Worm (Caenorhabditis elegans) whole organism, L1 larva: ENCODE results near the gene ell-1.

Experiments
- C16A3.4 ChIP-seq: fragments of 150-350 bp; optimal IDR thresholded peaks from 2 replicates; lab custom pipeline; 2014; ENCODE audit warnings: missing biosample characterization, missing genetic modification characterization
- C34B4.2 ChIP-seq: sonication (generic microtip); optimal IDR thresholded peaks from 2 replicates; lab custom pipeline; 2017; ENCODE audit warnings: mild to moderate bottlenecking, missing genetic modification characterization, missing compliant biosample characterization
- F16B12.6 ChIP-seq: fragments of 150-350 bp; optimal IDR thresholded peaks from 2 replicates; lab custom pipeline; 2014; ENCODE audit warnings: missing biosample characterization, missing genetic modification characterization
- aha-1 ChIP-seq: fragments of 150-350 bp; optimal IDR thresholded peaks from 2 replicates; lab custom pipeline; 2014; ENCODE audit warnings: missing biosample characterization, missing genetic modification characterization
- blmp-1 ChIP-seq: fragments of 150-350 bp; optimal IDR thresholded peaks from 2 replicates; lab custom pipeline; 2014; ENCODE audit warnings: missing biosample characterization, missing genetic modification characterization
- ceh-63 ChIP-seq: fragments of 200-800 bp; sonication (Bioruptor generic); optimal IDR thresholded peaks from 2 replicates; lab custom pipeline; 2018; ENCODE audit warnings: mild to moderate bottlenecking, missing genetic modification characterization, missing compliant biosample characterization
- ceh-82 ChIP-seq, 3 experiments: fragments of 150-350 bp in 1 of 3; sonication (generic microtip) in 2 of 3; optimal IDR thresholded peaks; 2 replicates each; lab custom pipeline; 2014 to 2017; ENCODE audit warnings: missing biosample characterization in 3 of 3, missing genetic modification characterization in 3 of 3
- ceh-88 ChIP-seq: fragments of 200-800 bp; sonication (Bioruptor generic); IDR thresholded peaks from 2 replicates; pipeline ENCODE4 v1.3.6; 2022; ENCODE audit warnings: missing genetic modification characterization, missing compliant biosample characterization
- ces-1 ChIP-seq: fragments of 150-350 bp; optimal IDR thresholded peaks from 2 replicates; lab custom pipeline; 2014; ENCODE audit warnings: missing biosample characterization, missing genetic modification reagents, missing genetic modification characterization
- egl-13 ChIP-seq: sonication (generic microtip); optimal IDR thresholded peaks from 2 replicates; lab custom pipeline; 2016; ENCODE audit warnings: missing genotype, missing genetic modification reagents, missing genetic modification characterization, missing compliant biosample characterization
- egl-27 ChIP-seq, 2 experiments: fragments of 150-350 bp in 1 of 2; sonication (generic microtip); optimal IDR thresholded peaks; 3 replicates each; lab custom pipeline; 2017 to 2018; ENCODE audit warnings: missing biosample characterization in 2 of 2, missing genetic modification characterization in 2 of 2, missing genetic modification reagents in 2 of 2
- elt-3 ChIP-seq, 6 experiments: fragments of 150-350 bp in 1 of 6; sonication (generic microtip); optimal IDR thresholded peaks; 2 replicates each; lab custom pipeline; 2017 to 2018; ENCODE audit warnings: missing biosample characterization in 6 of 6, missing genetic modification characterization in 6 of 6, inconsistent platforms in 1 of 6
- fkh-8 ChIP-seq: sonication (generic microtip); optimal IDR thresholded peaks from 2 replicates; lab custom pipeline; 2016; ENCODE audit warnings: mild to moderate bottlenecking, missing genetic modification characterization, missing compliant biosample characterization
- grh-1 ChIP-seq: fragments of 200-800 bp; sonication (Bioruptor generic); IDR thresholded peaks from 2 replicates; pipeline ENCODE4 v1.3.6; 2022; ENCODE audit warnings: missing genetic modification reagents, missing genetic modification characterization, missing compliant biosample characterization
- hpl-2 ChIP-seq: fragments of 150-350 bp; optimal IDR thresholded peaks from 2 replicates; lab custom pipeline; 2014; ENCODE audit warnings: missing biosample characterization, missing genetic modification reagents, missing genetic modification characterization
- irx-1 ChIP-seq: sonication (generic microtip); optimal IDR thresholded peaks from 2 replicates; lab custom pipeline; 2016; ENCODE audit warnings: missing genetic modification characterization, missing compliant biosample characterization
- isw-1 ChIP-seq: fragments of 200-800 bp; sonication (Bioruptor generic); IDR thresholded peaks from 2 replicates; pipeline ENCODE4 v1.3.6; 2022; ENCODE audit warnings: missing genetic modification characterization, missing compliant biosample characterization
- lin-14 ChIP-seq: fragments of 200-800 bp; sonication (Bioruptor generic); optimal IDR thresholded peaks from 2 replicates; lab custom pipeline; 2018; ENCODE audit warnings: mild to moderate bottlenecking, missing genetic modification characterization, moderate library complexity, missing compliant biosample characterization
- lin-15B ChIP-seq: fragments of 150-350 bp; sonication (generic microtip); optimal IDR thresholded peaks from 3 replicates; lab custom pipeline; 2014; ENCODE audit warnings: missing biosample characterization, missing genetic modification characterization
- lin-39 ChIP-seq: fragments of 150-350 bp; optimal IDR thresholded peaks from 2 replicates; lab custom pipeline; 2014; ENCODE audit warnings: missing biosample characterization, missing genetic modification reagents, missing genetic modification characterization
- lir-3 ChIP-seq: sonication (generic microtip); optimal IDR thresholded peaks from 2 replicates; lab custom pipeline; 2016; ENCODE audit warnings: mild to moderate bottlenecking, missing genetic modification characterization, moderate library complexity, missing compliant biosample characterization; ENCODE audit not compliant: poor library complexity
- mab-9 ChIP-seq: fragments of 200-800 bp; sonication (Bioruptor generic); IDR thresholded peaks from 2 replicates; pipeline ENCODE4 v1.3.6; 2022; ENCODE audit warnings: missing genetic modification reagents, missing genetic modification characterization, missing compliant biosample characterization
- mef-2 ChIP-seq: fragments of 150-350 bp; optimal IDR thresholded peaks from 2 replicates; lab custom pipeline; 2014; ENCODE audit warnings: missing biosample characterization, missing genetic modification characterization
- mep-1 ChIP-seq: fragments of 150-350 bp; optimal IDR thresholded peaks from 2 replicates; lab custom pipeline; 2014; ENCODE audit warnings: missing biosample characterization, missing genetic modification characterization
- nhr-19 ChIP-seq: fragments of 200-800 bp; sonication (Bioruptor generic); conservative IDR thresholded peaks from 2 replicates; pipeline ENCODE4 v1.3.6; 2022; ENCODE audit warnings: missing genetic modification characterization, missing compliant biosample characterization
- nhr-20 ChIP-seq: sonication (generic microtip); optimal IDR thresholded peaks from 2 replicates; lab custom pipeline; 2016; ENCODE audit warnings: mild to moderate bottlenecking, missing genetic modification characterization, missing compliant biosample characterization
- nhr-84 ChIP-seq: sonication (generic microtip); optimal IDR thresholded peaks from 2 replicates; lab custom pipeline; 2017; ENCODE audit warnings: missing biosample characterization, missing genetic modification characterization
- nhr-85 ChIP-seq: sonication (generic microtip); peaks from one replicate; lab custom pipeline; 2016; ENCODE audit warnings: missing genetic modification characterization, inconsistent platforms, missing compliant biosample characterization
- rnt-1 ChIP-seq: sonication (generic microtip); optimal IDR thresholded peaks from 2 replicates; lab custom pipeline; 2016; ENCODE audit warnings: mild to moderate bottlenecking, missing genetic modification characterization, moderate library complexity, missing compliant biosample characterization
- skn-1 ChIP-seq: fragments of 150-350 bp; optimal IDR thresholded peaks from 2 replicates; lab custom pipeline; 2014; ENCODE audit warnings: missing biosample characterization, missing genetic modification characterization
- snpc-4 ChIP-seq: fragments of 150-350 bp; optimal IDR thresholded peaks from 2 replicates; lab custom pipeline; 2014; ENCODE audit warnings: missing biosample characterization, missing genetic modification characterization
- sox-4 ChIP-seq: sonication (generic microtip); optimal IDR thresholded peaks from 2 replicates; lab custom pipeline; 2016; ENCODE audit warnings: missing genetic modification characterization, missing compliant biosample characterization
- sup-37 ChIP-seq: fragments of 200-800 bp; sonication (Bioruptor generic); optimal IDR thresholded peaks from 2 replicates; lab custom pipeline; 2018; ENCODE audit warnings: mild to moderate bottlenecking, missing genetic modification characterization, missing compliant biosample characterization
- swsn-7 ChIP-seq: sonication (generic microtip); optimal IDR thresholded peaks from 2 replicates; lab custom pipeline; 2016; ENCODE audit warnings: missing genetic modification characterization, missing compliant biosample characterization
- unc-30 ChIP-seq: sonication (generic microtip); optimal IDR thresholded peaks from 2 replicates; lab custom pipeline; 2017; ENCODE audit warnings: missing biosample characterization, missing genetic modification characterization
- unc-98 ChIP-seq: fragments of 200-800 bp; sonication (Bioruptor generic); IDR thresholded peaks from 2 replicates; pipeline ENCODE4 v1.3.6; 2022; ENCODE audit warnings: missing genetic modification characterization, missing compliant biosample characterization
- zag-1 ChIP-seq: fragments of 150-350 bp; optimal IDR thresholded peaks from 2 replicates; lab custom pipeline; 2014; ENCODE audit warnings: missing biosample characterization, missing genetic modification characterization
- zip-4 ChIP-seq: fragments of 200-800 bp; sonication (Bioruptor generic); optimal IDR thresholded peaks from 2 replicates; lab custom pipeline; 2018; ENCODE audit warnings: mild to moderate bottlenecking, missing genetic modification characterization, moderate library complexity, missing compliant biosample characterization
- ztf-11 ChIP-seq, 2 experiments: sonication (generic microtip); optimal IDR thresholded peaks; 2 replicates each; lab custom pipeline; 2016 to 2017; ENCODE audit warnings: missing genetic modification characterization in 2 of 2, missing biosample characterization in 1 of 2, missing compliant biosample characterization in 1 of 2
- ztf-4 ChIP-seq: fragments of 150-350 bp; optimal IDR thresholded peaks from 2 replicates; lab custom pipeline; 2014; ENCODE audit warnings: missing biosample characterization, missing genetic modification characterization

The ell-1 gene

ce11 chrIV:4422029-4422428, 27.8 kb downstream of the ell-1 start, which contains the start of gene clec-175 (continued):
- TF ChIP-seq ceh-88 (GFP tag; lab: Robert Waterston, UW) (no peak), nhr-84 (tag; lab: Kevin White, UChicago) (no peak), egl-27 (tag; optimal IDR thresholded peaks at IDR 0.05; lab: Kevin White, UChicago) (no peak), mep-1 (tag; lab: Kevin White, UChicago) (no peak)

ce11 chrIV:4423026-4423425, 28.8 kb downstream of the ell-1 start:
- TF ChIP-seq sup-37 (GFP tag; lab: Kevin White, UChicago) (no peak), nhr-20 (no peak), fkh-8 (no peak), elt-3 (tag; optimal IDR thresholded peaks at IDR 0.05; lab: Kevin White, UChicago) (no peak), ztf-11 (tag; optimal IDR thresholded peaks at IDR 0.05; lab: Kevin White, UChicago) (no peak), ztf-4 (tag; lab: Kevin White, UChicago) (no peak), lin-14 (no peak), swsn-7 (tag; lab: Kevin White, UChicago) (no peak), blmp-1 (tag; lab: Kevin White, UChicago) (no peak), mef-2 (no peak), rnt-1 (no peak)

- no peak for TF ChIP-seq nhr-19 (GFP tag; lab: Robert Waterston, UW)
- TF ChIP-seq nhr-85 (tag; lab: Kevin White, UChicago) = no peak
- TF ChIP-seq isw-1 (GFP tag; lab: Robert Waterston, UW) = no peak
- TF ChIP-seq, all 84 proteins: peak for 0
Measured at ce11 chrIV:4423885-4424284, 29.7 kb downstream of the ell-1 start.

- TF ChIP-seq ztf-11 (tag; optimal IDR thresholded peaks at IDR 0.05; lab: Kevin White, UChicago) (no peak), zag-1 (no peak), grh-1 (GFP tag; lab: Robert Waterston, UW) (no peak), mab-9 (GFP tag; lab: Robert Waterston, UW) (no peak), lin-14 (no peak), sox-4 (no peak), unc-98 (GFP tag; lab: Robert Waterston, UW) (no peak), lin-15B (tag; lab: Kevin White, UChicago) (no peak), mep-1 (tag; lab: Kevin White, UChicago) (no peak), egl-13 (tag; lab: Kevin White, UChicago) (no peak), aha-1 (tag; lab: Kevin White, UChicago) (no peak), zip-4 (GFP tag; lab: Kevin White, UChicago) (no peak), C16A3.4 (no peak), ztf-4 (tag; lab: Kevin White, UChicago) (no peak), ces-1 (GFP tag; lab: Kevin White, UChicago) (no peak), sup-37 (GFP tag; lab: Kevin White, UChicago) (no peak), nhr-19 (GFP tag; lab: Robert Waterston, UW) (no peak), unc-30 (tag; lab: Kevin White, UChicago) (no peak), nhr-84 (tag; lab: Kevin White, UChicago) (no peak)
Measured at ce11 chrIV:4429901-4430300, 35.7 kb downstream of the ell-1 start, which contains the start of the genes str-185 and R08C7.5. str-185 (minus strand) TSS chrIV:4430001. R08C7.5 (plus strand) TSS chrIV:4430229.

ce11 chrIV:4434441-4435084, 40.4 kb downstream of the ell-1 start, which contains the start of the genes R08C7.8 and R08C7.4:
R08C7.8 (minus strand) TSS chrIV:4434541.
R08C7.4 (plus strand) TSS chrIV:4435034.
- TF ChIP-seq ces-1 (GFP tag; lab: Kevin White, UChicago) (no peak), irx-1 (tag; lab: Kevin White, UChicago) (no peak), C34B4.2 (no peak), mep-1 (tag; lab: Kevin White, UChicago) (no peak), ceh-63 (GFP tag; lab: Kevin White, UChicago) (no peak), unc-98 (GFP tag; lab: Robert Waterston, UW) (no peak), ceh-88 (GFP tag; lab: Robert Waterston, UW) (no peak), lin-39 (tag; lab: Kevin White, UChicago) (no peak), snpc-4 (tag; lab: Kevin White, UChicago) (no peak), hpl-2 (GFP tag; lab: Kevin White, UChicago) (no peak), ceh-82 (tag; optimal IDR thresholded peaks at IDR 0.05; lab: Kevin White, UChicago) (no peak), F16B12.6 (tag; lab: Kevin White, UChicago) (no peak), sox-4 (no peak), nhr-85 (tag; lab: Kevin White, UChicago) (no peak), lir-3 (tag; lab: Kevin White, UChicago) (no peak), nhr-20 (no peak), skn-1 (tag; lab: Kevin White, UChicago) (no peak), ztf-11 (tag; optimal IDR thresholded peaks at IDR 0.05; lab: Kevin White, UChicago) (no peak)
- TF ChIP-seq, all 84 proteins: peak for 0
